Worm (Caenorhabditis elegans) whole organism, mixed stage, embryonic: Measurements from ENCODE around the gene ceh-86.
A peak's percentile ranks its signal among the peaks of the same experiment; 100 is the strongest.

Source experiments
- M03D4.4 ChIP-seq: sonication (generic microtip); optimal IDR thresholded peaks from 2 replicates; lab custom pipeline; 2017; ENCODE audit warnings: mild to moderate bottlenecking, missing genetic modification characterization, missing compliant biosample characterization
- bed-3 ChIP-seq: fragments of 200-800 bp; sonication (Bioruptor generic); optimal IDR thresholded peaks from 3 replicates; lab custom pipeline; 2018; ENCODE audit warnings: mild to moderate bottlenecking, missing genetic modification characterization, moderate library complexity, missing compliant biosample characterization
- blmp-1 ChIP-seq: fragments of 150-350 bp; optimal IDR thresholded peaks from 2 replicates; lab custom pipeline; 2014; ENCODE audit warnings: missing biosample characterization, missing genetic modification characterization
- ceh-39 ChIP-seq: fragments of 150-350 bp; optimal IDR thresholded peaks from 2 replicates; lab custom pipeline; 2014; ENCODE audit warnings: missing biosample characterization, missing genetic modification characterization
- ceh-43 ChIP-seq: fragments of 200-800 bp; sonication (Bioruptor generic); optimal IDR thresholded peaks from 2 replicates; lab custom pipeline; 2018; ENCODE audit warnings: mild to moderate bottlenecking, missing genetic modification characterization, moderate library complexity, missing compliant biosample characterization
- ceh-83 ChIP-seq: fragments of 200-800 bp; sonication (Bioruptor generic); optimal IDR thresholded peaks from 2 replicates; lab custom pipeline; 2018; ENCODE audit warnings: mild to moderate bottlenecking, missing genetic modification characterization, missing compliant biosample characterization
- ces-1 ChIP-seq: fragments of 150-350 bp; optimal IDR thresholded peaks from 2 replicates; lab custom pipeline; 2014; ENCODE audit warnings: missing biosample characterization, missing genetic modification reagents, missing genetic modification characterization
- cnd-1 ChIP-seq: fragments of 200-800 bp; sonication (Bioruptor generic); optimal IDR thresholded peaks from 2 replicates; lab custom pipeline; 2018; ENCODE audit warnings: mild to moderate bottlenecking, missing genetic modification characterization, missing compliant biosample characterization
- elt-1 ChIP-seq: sonication (generic microtip); optimal IDR thresholded peaks from 2 replicates; lab custom pipeline; 2017; ENCODE audit warnings: missing genetic modification characterization, mild to moderate bottlenecking, missing compliant biosample characterization, antibody characterized with exemption, moderate library complexity, borderline replicate concordance; ENCODE audit not compliant: insufficient read depth
- elt-3 ChIP-seq: fragments of 150-350 bp; optimal IDR thresholded peaks from 2 replicates; lab custom pipeline; 2014; ENCODE audit warnings: missing biosample characterization, missing genetic modification characterization
- flh-1 ChIP-seq: fragments of 200-800 bp; sonication (Bioruptor generic); optimal IDR thresholded peaks from 2 replicates; lab custom pipeline; 2018; ENCODE audit warnings: mild to moderate bottlenecking, missing genetic modification characterization, moderate library complexity, missing compliant biosample characterization
- ham-2 ChIP-seq: fragments of 200-800 bp; sonication (Bioruptor generic); optimal IDR thresholded peaks from 2 replicates; lab custom pipeline; 2018; ENCODE audit warnings: mild to moderate bottlenecking, missing genetic modification characterization, missing compliant biosample characterization
- hlh-1 ChIP-seq: fragments of 150-350 bp; optimal IDR thresholded peaks from 2 replicates; lab custom pipeline; 2014; ENCODE audit warnings: missing biosample characterization, missing genetic modification reagents, missing genetic modification characterization
- lin-13 ChIP-seq: fragments of 150-350 bp; optimal IDR thresholded peaks from 2 replicates; lab custom pipeline; 2014; ENCODE audit warnings: missing biosample characterization, missing genetic modification characterization
- lin-32 ChIP-seq: fragments of 200-800 bp; sonication (Bioruptor generic); optimal IDR thresholded peaks from 2 replicates; lab custom pipeline; 2018; ENCODE audit warnings: mild to moderate bottlenecking, missing genetic modification characterization, missing compliant biosample characterization
- mep-1 ChIP-seq: fragments of 150-350 bp; optimal IDR thresholded peaks from 2 replicates; lab custom pipeline; 2017; ENCODE audit warnings: missing biosample characterization, missing genetic modification reagents, missing genetic modification characterization, inconsistent platforms
- nhr-2 ChIP-seq: fragments of 150-350 bp; optimal IDR thresholded peaks from 2 replicates; lab custom pipeline; 2014; ENCODE audit warnings: missing biosample characterization, missing genetic modification characterization
- nhr-237 ChIP-seq: fragments of 150-350 bp; optimal IDR thresholded peaks from 2 replicates; lab custom pipeline; 2014; ENCODE audit warnings: missing biosample characterization, missing genetic modification characterization
- nhr-28 ChIP-seq: fragments of 150-350 bp; optimal IDR thresholded peaks from 2 replicates; lab custom pipeline; 2014; ENCODE audit warnings: missing biosample characterization, missing genetic modification characterization
- nhr-76 ChIP-seq: sonication (generic microtip); optimal IDR thresholded peaks from 2 replicates; lab custom pipeline; 2017; ENCODE audit warnings: missing biosample characterization, missing genetic modification characterization
- pha-4 ChIP-seq: fragments of 150-350 bp; optimal IDR thresholded peaks from 2 replicates; lab custom pipeline; 2018; ENCODE audit warnings: missing biosample characterization, missing genetic modification reagents, missing genetic modification characterization
- sem-2 ChIP-seq: fragments of 200-800 bp; sonication (Bioruptor generic); optimal IDR thresholded peaks from 2 replicates; lab custom pipeline; 2018; ENCODE audit warnings: mild to moderate bottlenecking, missing genetic modification characterization, missing compliant biosample characterization
- snpc-4 ChIP-seq: fragments of 150-350 bp; optimal IDR thresholded peaks from 2 replicates; lab custom pipeline; 2014; ENCODE audit warnings: missing biosample characterization, missing genetic modification characterization
- sptf-1 ChIP-seq: sonication (generic microtip); optimal IDR thresholded peaks from 2 replicates; lab custom pipeline; 2017; ENCODE audit warnings: mild to moderate bottlenecking, missing genetic modification characterization, moderate library complexity, missing compliant biosample characterization
- tbx-8 ChIP-seq: fragments of 200-800 bp; sonication (Bioruptor generic); optimal IDR thresholded peaks from 2 replicates; lab custom pipeline; 2018; ENCODE audit warnings: mild to moderate bottlenecking, missing genetic modification characterization, moderate library complexity, missing compliant biosample characterization
- unc-120 ChIP-seq: sonication (generic microtip); optimal IDR thresholded peaks from 2 replicates; lab custom pipeline; 2017; ENCODE audit warnings: missing genetic modification characterization, missing compliant biosample characterization; ENCODE audit not compliant: poor library complexity, severe bottlenecking
- unc-39 ChIP-seq: fragments of 150-350 bp; optimal IDR thresholded peaks from 2 replicates; lab custom pipeline; 2014; ENCODE audit warnings: missing biosample characterization, missing genetic modification characterization
- unc-62 ChIP-seq: fragments of 150-350 bp; optimal IDR thresholded peaks from 2 replicates; lab custom pipeline; 2014; ENCODE audit warnings: missing biosample characterization, missing genetic modification reagents, missing genetic modification characterization
- zip-8 ChIP-seq: fragments of 150-350 bp; optimal IDR thresholded peaks from 2 replicates; lab custom pipeline; 2014; ENCODE audit warnings: missing biosample characterization, missing genetic modification characterization
- ztf-11 ChIP-seq: fragments of 150-350 bp; optimal IDR thresholded peaks from 2 replicates; lab custom pipeline; 2014; ENCODE audit warnings: missing biosample characterization, missing genetic modification characterization

ceh-86 gene

DNA sequence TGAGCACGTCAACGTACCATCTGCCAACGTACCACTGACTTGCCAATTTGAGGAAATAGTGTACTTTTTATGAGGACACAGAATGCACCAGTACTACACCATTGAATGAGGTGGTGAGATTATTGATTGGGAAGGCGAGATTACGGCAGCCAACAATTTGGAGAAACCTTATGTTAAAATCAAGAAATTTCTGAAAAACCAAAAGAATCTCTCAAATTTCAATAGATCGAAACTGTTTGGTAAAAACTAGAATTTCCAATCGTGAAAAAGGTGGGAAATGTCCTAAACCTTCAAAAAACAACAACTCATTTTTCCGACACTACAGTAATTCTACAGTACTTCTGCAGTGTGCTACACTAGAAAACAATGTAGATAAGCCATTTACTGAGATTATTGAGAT is at the start of gene ceh-86:
ceh-86 (minus strand) TSS at position 101 of the 400 bp plus-strand sequence.
- TF ChIP-seq ces-1 (GFP tag; lab: Kevin White, UChicago) = no peak
- TF ChIP-seq M03D4.4 = no peak
- peak; percentile 55 for TF ChIP-seq cnd-1 (tag; lab: Kevin White, UChicago)
- TF ChIP-seq snpc-4 (tag; lab: Kevin White, UChicago) = no peak
- TF ChIP-seq nhr-237 (tag; lab: Kevin White, UChicago) = no peak
- peak; percentile 6 for TF ChIP-seq ceh-39 (tag; lab: Kevin White, UChicago)
- TF ChIP-seq nhr-2 = no peak
- no peak for TF ChIP-seq tbx-8 (GFP tag; lab: Kevin White, UChicago)

DNA sequence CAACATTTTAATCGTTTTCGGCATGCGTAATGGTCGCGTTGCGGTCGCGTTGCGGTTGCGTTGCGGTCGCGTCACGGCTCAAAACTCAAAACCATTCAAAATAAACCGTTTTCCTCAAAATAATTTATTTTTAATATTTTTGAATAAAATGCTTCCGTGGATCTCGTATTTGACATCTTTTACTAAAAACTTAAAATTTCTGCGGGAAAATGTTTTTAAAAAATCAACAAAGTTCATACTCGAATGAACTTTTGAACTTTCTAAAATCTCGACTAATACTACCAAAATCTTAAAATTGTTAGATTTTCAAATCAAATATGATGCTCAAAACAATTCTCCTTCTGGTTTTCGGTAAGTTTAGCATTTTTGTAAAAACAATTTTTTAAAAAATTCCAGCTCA is 49.7 kb upstream of the ceh-86 start, which contains the start of gene F53G2.2:
F53G2.2 (plus strand) TSS at position 301 of the 400 bp plus-strand sequence.
- TF ChIP-seq snpc-4 (tag; lab: Kevin White, UChicago) = no peak
- no peak for TF ChIP-seq unc-120 (tag; lab: Kevin White, UChicago)
- TF ChIP-seq unc-62 (GFP tag; lab: Kevin White, UChicago) = no peak
- no peak for TF ChIP-seq lin-32
- TF ChIP-seq pha-4 (tag; lab: Kevin White, UChicago) = no peak
- no peak for TF ChIP-seq nhr-2
- TF ChIP-seq nhr-237 (tag; lab: Kevin White, UChicago) = no peak
- TF ChIP-seq M03D4.4 = no peak
- TF ChIP-seq tbx-8 (GFP tag; lab: Kevin White, UChicago) = no peak
- TF ChIP-seq elt-3 = no peak
- no peak for TF ChIP-seq nhr-76 (tag; lab: Kevin White, UChicago)
- no peak for TF ChIP-seq unc-39 (tag; lab: Kevin White, UChicago)
- TF ChIP-seq bed-3 (GFP tag; lab: Kevin White, UChicago) = no peak
- TF ChIP-seq ces-1 (GFP tag; lab: Kevin White, UChicago) = no peak
- no peak for TF ChIP-seq flh-1 (GFP tag; lab: Kevin White, UChicago)
- no peak for TF ChIP-seq sem-2 (GFP tag; lab: Kevin White, UChicago)
- no peak for TF ChIP-seq ztf-11 (tag; lab: Kevin White, UChicago)
- no peak for TF ChIP-seq cnd-1 (tag; lab: Kevin White, UChicago)
- no peak for TF ChIP-seq lin-13 (tag; lab: Kevin White, UChicago)
- no peak for TF ChIP-seq sptf-1 (tag; lab: Kevin White, UChicago)

DNA sequence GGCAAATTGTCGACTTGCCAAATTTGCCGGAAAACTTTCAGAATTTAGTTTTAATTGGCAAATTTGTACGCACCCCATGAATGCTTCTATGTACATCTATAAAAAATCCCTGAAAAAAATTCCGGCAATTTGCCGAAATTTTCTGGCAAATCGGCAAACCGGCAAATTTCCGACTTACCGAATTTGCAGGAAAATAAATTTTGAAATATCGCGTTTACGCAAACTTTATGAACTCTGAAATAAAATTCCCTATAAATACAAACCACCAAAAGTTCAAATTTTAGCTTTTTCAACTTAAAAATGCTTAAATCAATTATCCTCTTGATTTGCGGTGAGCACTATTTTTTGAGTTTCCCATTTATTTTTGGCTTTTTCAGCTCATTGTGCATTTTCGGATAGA is 48.2 kb upstream of the ceh-86 start, which contains the start of gene F53G2.3:
F53G2.3 (plus strand) TSS at position 301 of the 400 bp plus-strand sequence.
- TF ChIP-seq zip-8 (tag; lab: Kevin White, UChicago) (no peak), nhr-2 (no peak), cnd-1 (tag; lab: Kevin White, UChicago) (no peak), lin-13 (tag; lab: Kevin White, UChicago) (no peak), elt-3 (no peak), M03D4.4 (no peak), nhr-237 (tag; lab: Kevin White, UChicago) (no peak), nhr-76 (tag; lab: Kevin White, UChicago) (no peak), ceh-39 (tag; lab: Kevin White, UChicago) (no peak), unc-62 (GFP tag; lab: Kevin White, UChicago) (no peak), pha-4 (tag; lab: Kevin White, UChicago) (no peak), sptf-1 (tag; lab: Kevin White, UChicago) (no peak), hlh-1 (no peak), ceh-43 (GFP tag; lab: Kevin White, UChicago) (no peak), elt-1 (tag; lab: Kevin White, UChicago) (no peak)

DNA sequence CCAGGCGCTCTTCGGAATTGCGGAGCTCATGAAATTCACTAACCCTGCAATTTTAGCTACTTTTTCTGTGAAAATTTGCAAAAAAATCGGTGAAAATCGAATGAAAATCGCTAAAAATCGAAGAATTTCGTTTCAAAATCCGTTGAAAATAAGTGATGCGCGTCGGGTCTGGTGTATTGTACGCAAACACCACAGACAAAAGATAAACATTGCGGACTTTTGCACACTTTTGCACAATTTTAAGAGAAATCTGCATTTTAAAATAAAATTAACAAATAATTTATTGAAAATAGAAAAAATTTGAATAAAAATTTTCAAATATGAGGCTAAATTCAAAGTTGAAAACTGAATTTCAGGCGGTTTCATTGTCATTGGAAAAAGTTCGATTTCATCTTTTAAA is 47.2 kb upstream of the ceh-86 start, which contains the start of gene F53G2.12:
F53G2.12 (minus strand) TSS at position 44 of the 400 bp plus-strand sequence.
- peak; percentile 38 for TF ChIP-seq ces-1 (GFP tag; lab: Kevin White, UChicago)
- TF ChIP-seq sptf-1 (tag; lab: Kevin White, UChicago) = no peak

DNA sequence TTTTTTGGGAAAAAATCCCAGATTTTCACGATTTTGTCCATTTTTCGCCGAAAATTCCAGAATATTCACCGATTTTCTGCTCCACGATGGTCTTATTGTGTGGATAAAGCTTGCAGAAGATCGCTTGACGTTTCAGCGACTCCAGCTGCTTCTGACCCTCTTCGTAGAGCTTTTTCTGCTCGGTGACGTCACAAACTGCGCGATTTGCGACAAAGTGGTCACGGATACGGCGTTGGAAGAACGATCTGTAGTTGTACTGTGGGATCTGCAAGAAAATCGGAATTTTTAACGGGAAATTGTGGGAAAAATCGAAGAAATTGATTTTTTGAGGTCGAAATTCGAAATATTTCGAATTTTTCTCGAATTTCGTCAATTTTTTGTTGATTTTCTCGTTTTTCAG is 46.7 kb upstream of the ceh-86 start, which contains the start of gene mnat-1:
mnat-1 (minus strand) TSS at position 101 of the 400 bp plus-strand sequence.
- TF ChIP-seq elt-3 = no peak

DNA sequence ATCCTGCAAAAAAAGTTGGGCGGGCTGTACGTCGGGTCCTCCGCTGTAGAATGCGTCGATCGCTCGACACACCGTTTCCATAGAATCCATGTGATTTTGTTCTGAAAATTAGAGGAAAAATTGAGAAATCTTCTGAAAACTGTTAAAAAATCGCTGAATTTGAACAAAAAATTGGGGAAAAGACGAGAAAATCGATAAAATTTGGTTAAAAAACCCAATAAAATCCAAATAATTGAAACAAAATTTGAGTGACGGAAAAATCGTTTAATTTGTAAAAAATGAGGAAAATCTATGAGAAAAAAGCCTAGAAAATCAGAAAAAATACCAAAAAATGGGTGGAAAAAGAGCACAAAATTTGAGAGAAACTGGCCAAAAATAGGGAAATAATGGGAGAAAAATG is 41.4 kb upstream of the ceh-86 start, which contains the start of gene tsr-1:
tsr-1 (minus strand) TSS at position 101 of the 400 bp plus-strand sequence.
- TF ChIP-seq flh-1 (GFP tag; lab: Kevin White, UChicago) = no peak
- TF ChIP-seq lin-32 = no peak
- no peak for TF ChIP-seq nhr-28 (tag; lab: Kevin White, UChicago)
- no peak for TF ChIP-seq mep-1
- no peak for TF ChIP-seq sem-2 (GFP tag; lab: Kevin White, UChicago)
- no peak for TF ChIP-seq unc-39 (tag; lab: Kevin White, UChicago)
- no peak for TF ChIP-seq cnd-1 (tag; lab: Kevin White, UChicago)
- no peak for TF ChIP-seq ces-1 (GFP tag; lab: Kevin White, UChicago)
- no peak for TF ChIP-seq unc-120 (tag; lab: Kevin White, UChicago)
- TF ChIP-seq unc-62 (GFP tag; lab: Kevin White, UChicago) = no peak
- TF ChIP-seq M03D4.4 = no peak
- TF ChIP-seq ztf-11 (tag; lab: Kevin White, UChicago) = no peak
- no peak for TF ChIP-seq pha-4 (tag; lab: Kevin White, UChicago)
- no peak for TF ChIP-seq blmp-1 (tag; lab: Kevin White, UChicago)
- TF ChIP-seq hlh-1 = no peak
- no peak for TF ChIP-seq ceh-83 (GFP tag; lab: Kevin White, UChicago)
- no peak for TF ChIP-seq bed-3 (GFP tag; lab: Kevin White, UChicago)
- TF ChIP-seq ceh-43 (GFP tag; lab: Kevin White, UChicago) = no peak
- TF ChIP-seq ham-2 (GFP tag; lab: Kevin White, UChicago) = no peak
- no peak for TF ChIP-seq elt-1 (tag; lab: Kevin White, UChicago)
